Fruit fly (Drosophila melanogaster): Measurements from ENCODE around the gene Lim3.
A peak's percentile ranks its signal among the peaks of the same experiment; 100 is the strongest.

Gene Lim3

dm6 chr2L:19045111-19045560 lies 63.1 kb downstream of the Lim3 start, which contains the start of the genes Ttc19 and Acn (continued):
- TF ChIP-seq fkh (GFP tag; optimal IDR thresholded peaks at IDR 0.05) (no peak), CG10669 (GFP tag; optimal IDR thresholded peaks at IDR 0.05) (peak; percentile 72), CG31627 (GFP tag; optimal IDR thresholded peaks at IDR 0.05) (peak; percentile 89), spab (GFP tag; optimal IDR thresholded peaks at IDR 0.05) (no peak), esn (GFP tag; optimal IDR thresholded peaks at IDR 0.05) (peak; percentile 90), topi (GFP tag; optimal IDR thresholded peaks at IDR 0.05) (peak; percentile 81), CG3919 (GFP tag; optimal IDR thresholded peaks at IDR 0.05) (peak; percentile 79), CG6808 (GFP tag; optimal IDR thresholded peaks at IDR 0.05) (no peak), pdm3 (GFP tag; optimal IDR thresholded peaks at IDR 0.05) (peak; percentile 85), CG4318 (GFP tag; optimal IDR thresholded peaks at IDR 0.05) (no peak), dsx (GFP tag; optimal IDR thresholded peaks at IDR 0.05; ENCODE audit: poor library complexity, severe bottlenecking) (peak; percentile 65), Sox15 (GFP tag; optimal IDR thresholded peaks at IDR 0.05) (peak; percentile 60), CG8119 (GFP tag; IDR thresholded peaks at IDR 0.05) (peak; percentile 54; the same call in 2 of the 3 replicates), svp (GFP tag) (no peak), CG16779 (tag; optimal IDR thresholded peaks at IDR 0.05) (no peak), eg (GFP tag; IDR thresholded peaks at IDR 0.05) (peak; percentile 78), fd85E (GFP tag; optimal IDR thresholded peaks at IDR 0.05) (no peak), CG8632 (GFP tag; optimal IDR thresholded peaks at IDR 0.05) (peak; percentile 59), Ets96B (tag; optimal IDR thresholded peaks at IDR 0.05) (peak; percentile 62), CG9139 (GFP tag; optimal IDR thresholded peaks at IDR 0.05) (no peak), CG1621 (tag; optimal IDR thresholded peaks at IDR 0.05) (peak; percentile 52), CG7368 (GFP tag; optimal IDR thresholded peaks at IDR 0.05) (no peak), CG11294 (GFP tag; IDR thresholded peaks at IDR 0.05) (no peak), CG11762 (GFP tag; optimal IDR thresholded peaks at IDR 0.05; ENCODE audit: insufficient read depth) (peak; percentile 72)

DNA sequence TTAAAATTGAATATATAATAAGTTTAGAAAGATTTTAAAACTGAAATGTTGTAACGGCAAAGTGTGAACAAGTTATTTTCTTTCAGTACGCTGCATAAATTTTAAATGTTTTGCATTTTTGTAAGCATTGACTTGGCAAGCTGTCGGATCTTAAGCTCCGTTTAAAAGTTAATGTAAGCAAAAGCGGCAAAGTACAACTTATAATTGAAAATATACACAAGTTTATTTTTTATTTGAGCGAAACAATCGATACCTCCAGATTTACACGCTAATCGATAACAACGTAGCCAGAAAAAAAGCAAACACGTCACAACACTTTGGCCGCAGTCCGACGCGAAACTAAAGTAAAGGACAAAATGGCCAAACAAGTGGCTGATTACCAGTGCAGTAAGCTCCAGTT lies 66.6 kb downstream of the Lim3 start, which contains the start of gene Catsup:
TSS of gene Catsup (plus strand) at position 273 of the 400 bp plus-strand sequence.
- TF ChIP-seq pdm3 (GFP tag; optimal IDR thresholded peaks at IDR 0.05), result no peak
- peak; percentile 37 for TF ChIP-seq Eip78C (GFP tag)
- TF ChIP-seq Blimp-1 (GFP tag; optimal IDR thresholded peaks at IDR 0.05), result no peak
- TF ChIP-seq CG34406 (GFP tag; optimal IDR thresholded peaks at IDR 0.05), result no peak
- TF ChIP-seq fd85E (GFP tag; optimal IDR thresholded peaks at IDR 0.05), result no peak
- no peak for TF ChIP-seq Sox102F (GFP tag; optimal IDR thresholded peaks at IDR 0.05)

DNA sequence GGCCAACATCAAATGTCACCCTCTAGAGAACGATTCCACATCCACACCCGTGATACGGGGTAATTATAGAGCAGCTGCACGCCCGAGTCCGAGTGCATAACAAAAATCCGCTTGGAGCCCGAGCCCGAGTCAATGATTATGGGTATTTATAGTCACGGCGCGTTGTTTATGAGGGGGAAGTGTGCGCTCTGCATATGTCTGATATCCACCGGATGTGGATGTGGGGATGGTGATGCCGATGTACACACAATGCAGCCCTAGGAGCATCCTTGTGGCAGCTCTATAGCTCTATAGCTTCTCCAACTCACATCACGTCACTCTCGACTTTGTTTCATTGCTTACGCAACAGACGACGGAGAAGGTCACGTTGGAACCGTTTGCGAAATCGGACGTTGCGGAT lies 70.8 kb downstream of the Lim3 start:
- TF ChIP-seq net (GFP tag; optimal IDR thresholded peaks at IDR 0.05), result peak; percentile 4
- no peak for TF ChIP-seq CG9139 (GFP tag; optimal IDR thresholded peaks at IDR 0.05)
- peak; percentile 35 for TF ChIP-seq Eip78C (GFP tag)

dm6 chr2L:19037011-19037410 lies 71.2 kb downstream of the Lim3 start:
- TF ChIP-seq CG8119 (GFP tag; IDR thresholded peaks at IDR 0.05) (no peak), Eip78C (GFP tag) (peak; percentile 58), OdsH (GFP tag; optimal IDR thresholded peaks at IDR 0.05) (no peak), Gug (GFP tag; IDR thresholded peaks at IDR 0.05) (no peak), Eip75B (GFP tag; optimal IDR thresholded peaks at IDR 0.05) (no peak)

dm6 chr2L:19036105-19036714 lies 72.0 kb downstream of the Lim3 start:
- TF ChIP-seq eg (GFP tag; IDR thresholded peaks at IDR 0.05) (no peak), OdsH (GFP tag; optimal IDR thresholded peaks at IDR 0.05) (no peak), lz (GFP tag; optimal IDR thresholded peaks at IDR 0.05) (no peak), CG10669 (GFP tag; optimal IDR thresholded peaks at IDR 0.05) (no peak), CG11294 (GFP tag; IDR thresholded peaks at IDR 0.05) (no peak), Gug (GFP tag; IDR thresholded peaks at IDR 0.05) (no peak), Sox102F (GFP tag; optimal IDR thresholded peaks at IDR 0.05) (no peak), dac (GFP tag; optimal IDR thresholded peaks at IDR 0.05) (no peak), CG6276 (GFP tag; optimal IDR thresholded peaks at IDR 0.05) (peak; percentile 1), salr (GFP tag; optimal IDR thresholded peaks at IDR 0.05) (no peak), CG1621 (tag; optimal IDR thresholded peaks at IDR 0.05) (peak; percentile 48), Ets21C (GFP tag; optimal IDR thresholded peaks at IDR 0.05) (no peak), Hr38 (GFP tag; optimal IDR thresholded peaks at IDR 0.05) (no peak), achi (GFP tag; optimal IDR thresholded peaks at IDR 0.05) (peak; percentile 8), net (GFP tag; optimal IDR thresholded peaks at IDR 0.05) (no peak), fkh (GFP tag; optimal IDR thresholded peaks at IDR 0.05) (no peak), CG11762 (GFP tag; optimal IDR thresholded peaks at IDR 0.05; ENCODE audit: insufficient read depth) (no peak), CG8319 (GFP tag; optimal IDR thresholded peaks at IDR 0.05) (no peak), Eip78C (GFP tag) (peak; percentile 82), CG8632 (GFP tag; optimal IDR thresholded peaks at IDR 0.05) (peak; percentile 14), Hr4 (GFP tag; optimal IDR thresholded peaks at IDR 0.05) (no peak), Smox (GFP tag; optimal IDR thresholded peaks at IDR 0.05) (no peak), Sox15 (GFP tag; optimal IDR thresholded peaks at IDR 0.05) (no peak)

All from whole organism, prepupa.